Worm (Caenorhabditis elegans): ENCODE data around the gene str-83.

ce11 chrV:3929099-3929498 lies 48.0 kb upstream of the str-83 start, which contains the start of gene srx-64:
- TF ChIP-seq lag-1 (GFP tag; IDR thresholded peaks at IDR 0.05): no peak
- TF ChIP-seq mcd-1 (GFP tag; IDR thresholded peaks at IDR 0.05): no peak
- TF ChIP-seq F33H1.4 (GFP tag; IDR thresholded peaks at IDR 0.05): no peak
- TF ChIP-seq fkh-3 (tag; optimal IDR thresholded peaks at IDR 0.05): no peak
